Worm (Caenorhabditis elegans): Measurements from ENCODE around the gene H12C20.7.

DNA sequence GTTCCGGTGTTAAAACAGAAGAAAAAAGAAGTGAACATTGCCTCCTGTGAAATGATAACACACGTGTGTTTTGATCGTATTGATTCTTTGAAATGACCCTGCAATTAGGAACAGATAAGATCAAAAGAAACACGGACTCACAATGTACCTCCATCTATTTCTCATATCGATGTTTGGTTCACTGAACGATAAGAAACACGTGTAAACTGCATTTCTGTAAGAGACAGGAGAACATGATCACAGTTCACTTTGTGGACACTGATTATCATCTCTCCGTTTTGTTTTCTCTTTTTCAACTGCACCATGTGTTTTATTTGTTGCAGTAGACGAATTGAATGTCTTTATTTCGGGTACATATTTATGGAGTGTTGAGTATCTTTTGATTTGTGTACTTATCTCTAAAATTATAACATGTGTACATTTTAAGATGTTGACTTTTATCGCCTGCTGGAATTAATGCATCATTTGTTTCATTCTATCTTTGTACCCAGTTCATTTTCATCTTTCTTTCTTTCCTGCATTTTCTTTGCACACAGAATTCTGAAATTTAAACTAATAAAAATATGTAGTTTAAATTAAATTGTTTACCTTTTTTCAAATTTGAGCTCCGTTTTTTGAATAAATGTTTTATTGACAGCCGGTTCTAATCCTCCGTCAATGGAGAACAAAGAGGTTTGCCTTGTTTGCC, at the start of gene H12C20.7, which contains the start of gene nhr-68:
- TF ChIP-seq dpl-1 (GFP tag; optimal IDR thresholded peaks at IDR 0.05): no peak
- TF ChIP-seq F55B11.4 (tag; optimal IDR thresholded peaks at IDR 0.05; ENCODE audit: borderline replicate concordance, insufficient read depth): no peak
- TF ChIP-seq ZK185.1 (tag; optimal IDR thresholded peaks at IDR 0.05; ENCODE audit: poor library complexity, severe bottlenecking): peak; percentile 84
